Worm (Caenorhabditis elegans) whole organism, L1 larva: ENCODE results near the gene ztf-7.

ENCODE experiments used
- C04F5.9 ChIP-seq: sonication (generic microtip); optimal IDR thresholded peaks from 2 replicates; lab custom pipeline; 2016; ENCODE audit warnings: missing genetic modification characterization, missing compliant biosample characterization
- C16A3.4 ChIP-seq: fragments of 150-350 bp; optimal IDR thresholded peaks from 2 replicates; lab custom pipeline; 2014; ENCODE audit warnings: missing biosample characterization, missing genetic modification characterization
- F16B12.6 ChIP-seq: fragments of 150-350 bp; optimal IDR thresholded peaks from 2 replicates; lab custom pipeline; 2014; ENCODE audit warnings: missing biosample characterization, missing genetic modification characterization
- aha-1 ChIP-seq: fragments of 150-350 bp; optimal IDR thresholded peaks from 2 replicates; lab custom pipeline; 2014; ENCODE audit warnings: missing biosample characterization, missing genetic modification characterization
- ama-1 ChIP-seq: fragments of 150-350 bp; optimal IDR thresholded peaks from 2 replicates; lab custom pipeline; 2014
- ceh-63 ChIP-seq: fragments of 200-800 bp; sonication (Bioruptor generic); optimal IDR thresholded peaks from 2 replicates; lab custom pipeline; 2018; ENCODE audit warnings: mild to moderate bottlenecking, missing genetic modification characterization, missing compliant biosample characterization
- ceh-8 ChIP-seq: fragments of 200-800 bp; sonication (Bioruptor generic); optimal IDR thresholded peaks from 2 replicates; lab custom pipeline; 2018; ENCODE audit warnings: mild to moderate bottlenecking, missing genetic modification characterization, moderate library complexity, missing compliant biosample characterization
- ceh-82 ChIP-seq, 3 experiments: fragments of 150-350 bp in 1 of 3; sonication (generic microtip) in 2 of 3; optimal IDR thresholded peaks; 2 replicates each; lab custom pipeline; 2014 to 2017; ENCODE audit warnings: missing biosample characterization in 3 of 3, missing genetic modification characterization in 3 of 3
- ceh-90 ChIP-seq: sonication (generic microtip); optimal IDR thresholded peaks from 2 replicates; lab custom pipeline; 2016; ENCODE audit warnings: missing genetic modification characterization, missing compliant biosample characterization
- dpl-1 ChIP-seq, 3 experiments: fragments of 150-350 bp in 2 of 3; sonication (generic microtip) in 1 of 3; optimal IDR thresholded peaks; 2 replicates each; lab custom pipeline; 2014 to 2017; ENCODE audit warnings: missing biosample characterization in 3 of 3, missing genetic modification characterization in 3 of 3, missing genetic modification reagents in 3 of 3
- dsc-1 ChIP-seq: sonication (generic microtip); optimal IDR thresholded peaks from 2 replicates; lab custom pipeline; 2016; ENCODE audit warnings: mild to moderate bottlenecking, missing genetic modification characterization, missing compliant biosample characterization
- egl-13 ChIP-seq: sonication (generic microtip); optimal IDR thresholded peaks from 2 replicates; lab custom pipeline; 2016; ENCODE audit warnings: missing genotype, missing genetic modification reagents, missing genetic modification characterization, missing compliant biosample characterization
- egl-27 ChIP-seq, 2 experiments: fragments of 150-350 bp in 1 of 2; sonication (generic microtip); optimal IDR thresholded peaks; 3 replicates each; lab custom pipeline; 2017 to 2018; ENCODE audit warnings: missing biosample characterization in 2 of 2, missing genetic modification characterization in 2 of 2, missing genetic modification reagents in 2 of 2
- elt-2 ChIP-seq: sonication (generic microtip); optimal IDR thresholded peaks from 2 replicates; lab custom pipeline; 2016; ENCODE audit warnings: missing genetic modification characterization, mild to moderate bottlenecking, inconsistent platforms, missing compliant biosample characterization, missing genetic modification reagents
- elt-3 ChIP-seq, 6 experiments: fragments of 150-350 bp in 1 of 6; sonication (generic microtip); optimal IDR thresholded peaks; 2 replicates each; lab custom pipeline; 2017 to 2018; ENCODE audit warnings: missing biosample characterization in 6 of 6, missing genetic modification characterization in 6 of 6, inconsistent platforms in 1 of 6
- fkh-10 ChIP-seq: sonication (generic microtip); optimal IDR thresholded peaks from 2 replicates; lab custom pipeline; 2017; ENCODE audit warnings: missing biosample characterization, missing genetic modification reagents, missing genetic modification characterization
- fkh-8 ChIP-seq: sonication (generic microtip); optimal IDR thresholded peaks from 2 replicates; lab custom pipeline; 2016; ENCODE audit warnings: mild to moderate bottlenecking, missing genetic modification characterization, missing compliant biosample characterization
- hlh-17 ChIP-seq: fragments of 200-800 bp; sonication (Bioruptor generic); optimal IDR thresholded peaks from 2 replicates; lab custom pipeline; 2018; ENCODE audit warnings: missing genetic modification characterization, mild to moderate bottlenecking, missing compliant biosample characterization, moderate library complexity, borderline replicate concordance
- hlh-4 ChIP-seq: sonication (generic microtip); optimal IDR thresholded peaks from 2 replicates; lab custom pipeline; 2016; ENCODE audit warnings: mild to moderate bottlenecking, missing genetic modification characterization, missing compliant biosample characterization
- hpl-2 ChIP-seq: fragments of 150-350 bp; optimal IDR thresholded peaks from 2 replicates; lab custom pipeline; 2014; ENCODE audit warnings: missing biosample characterization, missing genetic modification reagents, missing genetic modification characterization
- irx-1 ChIP-seq: sonication (generic microtip); optimal IDR thresholded peaks from 2 replicates; lab custom pipeline; 2016; ENCODE audit warnings: missing genetic modification characterization, missing compliant biosample characterization
- jun-1 ChIP-seq: fragments of 150-350 bp; optimal IDR thresholded peaks from 2 replicates; lab custom pipeline; 2014; ENCODE audit warnings: missing biosample characterization, missing genetic modification reagents, missing genetic modification characterization
- lin-13 ChIP-seq: fragments of 150-350 bp; optimal IDR thresholded peaks from 2 replicates; lab custom pipeline; 2014; ENCODE audit warnings: missing biosample characterization, missing genetic modification reagents, missing genetic modification characterization
- lin-35 ChIP-seq, 2 experiments: fragments of 150-350 bp; optimal IDR thresholded peaks; 2 replicates each; lab custom pipeline; 2014; ENCODE audit warnings: missing biosample characterization in 2 of 2, missing genetic modification characterization in 2 of 2, missing genetic modification reagents in 2 of 2
- lin-39 ChIP-seq: fragments of 150-350 bp; optimal IDR thresholded peaks from 2 replicates; lab custom pipeline; 2014; ENCODE audit warnings: missing biosample characterization, missing genetic modification reagents, missing genetic modification characterization
- lsy-2 ChIP-seq, 2 experiments: fragments of 150-350 bp; optimal IDR thresholded peaks; 2 replicates each; lab custom pipeline; 2014; ENCODE audit warnings: missing biosample characterization in 2 of 2, missing genetic modification characterization in 2 of 2
- mdl-1 ChIP-seq, 2 experiments: fragments of 150-350 bp; optimal IDR thresholded peaks; 2 replicates each; lab custom pipeline; 2014 to 2017; ENCODE audit warnings: missing biosample characterization in 2 of 2, missing genetic modification characterization in 2 of 2, inconsistent platforms in 1 of 2
- mef-2 ChIP-seq: fragments of 150-350 bp; optimal IDR thresholded peaks from 2 replicates; lab custom pipeline; 2014; ENCODE audit warnings: missing biosample characterization, missing genetic modification characterization
- nhr-11 ChIP-seq: fragments of 150-350 bp; optimal IDR thresholded peaks from 2 replicates; lab custom pipeline; 2014; ENCODE audit warnings: missing biosample characterization, missing genetic modification characterization
- nhr-19 ChIP-seq: fragments of 200-800 bp; sonication (Bioruptor generic); conservative IDR thresholded peaks from 2 replicates; pipeline ENCODE4 v1.3.6; 2022; ENCODE audit warnings: missing genetic modification characterization, missing compliant biosample characterization
- nhr-20 ChIP-seq: sonication (generic microtip); optimal IDR thresholded peaks from 2 replicates; lab custom pipeline; 2016; ENCODE audit warnings: mild to moderate bottlenecking, missing genetic modification characterization, missing compliant biosample characterization
- nhr-237 ChIP-seq: fragments of 150-350 bp; optimal IDR thresholded peaks from 2 replicates; lab custom pipeline; 2014; ENCODE audit warnings: missing biosample characterization, missing genetic modification characterization
- nhr-28 ChIP-seq: fragments of 150-350 bp; optimal IDR thresholded peaks from 2 replicates; lab custom pipeline; 2014; ENCODE audit warnings: missing biosample characterization, missing genetic modification characterization
- nhr-77 ChIP-seq: fragments of 150-350 bp; optimal IDR thresholded peaks from 2 replicates; lab custom pipeline; 2014; ENCODE audit warnings: missing biosample characterization, missing genetic modification characterization
- pag-3 ChIP-seq: sonication (generic microtip); optimal IDR thresholded peaks from 2 replicates; lab custom pipeline; 2017; ENCODE audit warnings: missing genetic modification characterization, mild to moderate bottlenecking, missing compliant biosample characterization, antibody characterized with exemption, borderline replicate concordance; ENCODE audit not compliant: insufficient read depth
- pax-3 ChIP-seq: fragments of 200-800 bp; sonication (Bioruptor generic); optimal IDR thresholded peaks from 2 replicates; lab custom pipeline; 2018; ENCODE audit warnings: mild to moderate bottlenecking, missing genetic modification characterization, moderate library complexity, missing compliant biosample characterization
- pqm-1 ChIP-seq: sonication (generic microtip); optimal IDR thresholded peaks from 3 replicates; lab custom pipeline; 2017; ENCODE audit warnings: missing biosample characterization, missing genetic modification characterization
- rnt-1 ChIP-seq: sonication (generic microtip); optimal IDR thresholded peaks from 2 replicates; lab custom pipeline; 2016; ENCODE audit warnings: mild to moderate bottlenecking, missing genetic modification characterization, moderate library complexity, missing compliant biosample characterization
- skn-1 ChIP-seq: fragments of 150-350 bp; optimal IDR thresholded peaks from 2 replicates; lab custom pipeline; 2014; ENCODE audit warnings: missing biosample characterization, missing genetic modification characterization
- snpc-4 ChIP-seq: fragments of 150-350 bp; optimal IDR thresholded peaks from 2 replicates; lab custom pipeline; 2014; ENCODE audit warnings: missing biosample characterization, missing genetic modification characterization
- snu-23 ChIP-seq: sonication (generic microtip); optimal IDR thresholded peaks from 2 replicates; lab custom pipeline; 2016; ENCODE audit warnings: missing genetic modification characterization, missing compliant biosample characterization
- sox-4 ChIP-seq: sonication (generic microtip); optimal IDR thresholded peaks from 2 replicates; lab custom pipeline; 2016; ENCODE audit warnings: missing genetic modification characterization, missing compliant biosample characterization
- sptf-1 ChIP-seq: fragments of 150-350 bp; optimal IDR thresholded peaks from 2 replicates; lab custom pipeline; 2014; ENCODE audit warnings: missing biosample characterization, missing genetic modification characterization
- sup-37 ChIP-seq: fragments of 200-800 bp; sonication (Bioruptor generic); optimal IDR thresholded peaks from 2 replicates; lab custom pipeline; 2018; ENCODE audit warnings: mild to moderate bottlenecking, missing genetic modification characterization, missing compliant biosample characterization
- swsn-7 ChIP-seq: sonication (generic microtip); optimal IDR thresholded peaks from 2 replicates; lab custom pipeline; 2016; ENCODE audit warnings: missing genetic modification characterization, missing compliant biosample characterization
- tbx-2 ChIP-seq: sonication (generic microtip); optimal IDR thresholded peaks from 2 replicates; lab custom pipeline; 2016; ENCODE audit warnings: missing genetic modification characterization, missing compliant biosample characterization
- tlp-1 ChIP-seq: fragments of 150-350 bp; optimal IDR thresholded peaks from 2 replicates; lab custom pipeline; 2014; ENCODE audit warnings: missing biosample characterization, missing genetic modification characterization
- unc-62 ChIP-seq: fragments of 150-350 bp; optimal IDR thresholded peaks from 2 replicates; lab custom pipeline; 2014; ENCODE audit warnings: missing biosample characterization, missing genetic modification reagents, missing genetic modification characterization
- vab-15 ChIP-seq: sonication (generic microtip); optimal IDR thresholded peaks from 2 replicates; lab custom pipeline; 2017; ENCODE audit warnings: missing genotype, mild to moderate bottlenecking, missing genetic modification characterization, missing compliant biosample characterization
- xbp-1 ChIP-seq: sonication (generic microtip); optimal IDR thresholded peaks from 2 replicates; lab custom pipeline; 2016; ENCODE audit warnings: missing genetic modification characterization, missing compliant biosample characterization
- zip-4 ChIP-seq: fragments of 200-800 bp; sonication (Bioruptor generic); optimal IDR thresholded peaks from 2 replicates; lab custom pipeline; 2018; ENCODE audit warnings: mild to moderate bottlenecking, missing genetic modification characterization, moderate library complexity, missing compliant biosample characterization
- ztf-4 ChIP-seq: fragments of 150-350 bp; optimal IDR thresholded peaks from 2 replicates; lab custom pipeline; 2014; ENCODE audit warnings: missing biosample characterization, missing genetic modification characterization

Gene ztf-7

DNA sequence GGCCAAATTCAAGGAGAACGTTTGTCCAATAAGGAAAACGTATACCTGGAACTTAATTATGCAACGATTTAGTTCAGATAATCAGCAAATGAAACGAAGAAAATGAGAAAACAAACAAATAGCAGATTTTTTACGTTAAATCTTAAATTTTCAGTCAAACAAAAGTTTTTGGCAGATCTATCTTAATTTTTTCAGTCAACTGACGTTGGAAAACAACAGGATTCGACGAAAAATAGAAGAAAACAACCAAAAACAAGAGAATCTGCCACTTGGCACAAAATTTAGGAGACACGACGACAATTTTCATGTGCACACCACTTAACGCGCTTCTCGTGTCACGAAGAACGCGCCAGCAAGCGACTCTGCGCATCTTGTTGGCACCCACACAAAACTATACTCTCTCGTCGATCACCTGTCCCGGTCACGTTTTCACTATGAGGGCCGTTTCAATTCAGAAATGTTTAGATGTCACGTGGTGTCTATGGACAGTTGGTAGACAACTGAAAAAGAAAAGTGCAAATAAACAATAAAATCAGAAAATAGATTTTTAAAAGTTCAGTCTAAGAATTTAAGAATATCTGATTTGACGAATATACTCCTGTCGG lies at the start of gene ztf-7:
ztf-7 (minus strand) TSS at position 51 of the 605 bp plus-strand sequence.
- TF ChIP-seq ceh-90 (no peak), hlh-4 (tag; lab: Kevin White, UChicago) (no peak), lin-13 (GFP tag; lab: Kevin White, UChicago) (peak; percentile 97), nhr-19 (GFP tag; lab: Robert Waterston, UW) (peak; percentile 99), snu-23 (GFP tag; lab: Kevin White, UChicago) (peak; percentile 99), mef-2 (tag; lab: Kevin White, UChicago) (peak; percentile 90), tlp-1 (tag; lab: Kevin White, UChicago) (no peak), nhr-28 (tag; lab: Kevin White, UChicago) (no peak), rnt-1 (peak; percentile 97), skn-1 (tag; lab: Kevin White, UChicago) (peak; percentile 90), tbx-2 (tag; lab: Kevin White, UChicago) (peak; percentile 99), fkh-8 (tag; lab: Kevin White, UChicago) (peak; percentile 99), nhr-77 (tag; lab: Kevin White, UChicago) (peak; percentile 81), zip-4 (peak; percentile 82), xbp-1 (tag; lab: Kevin White, UChicago) (peak; percentile 98), elt-3 (tag; optimal IDR thresholded peaks at IDR 0.05; lab: Kevin White, UChicago) (peak in 3 of 6 experiments; percentile 41 to 97 (median 85)), ceh-63 (GFP tag; lab: Kevin White, UChicago) (no peak), C16A3.4 (peak; percentile 97), lin-39 (peak; percentile 96), irx-1 (tag; lab: Kevin White, UChicago) (peak; percentile 97), mdl-1 (tag; optimal IDR thresholded peaks at IDR 0.05; lab: Kevin White, UChicago) (peak; percentile 59 to 100), C04F5.9 (tag; lab: Kevin White, UChicago) (peak; percentile 85), hlh-17 (GFP tag; lab: Kevin White, UChicago) (no peak), jun-1 (tag; lab: Kevin White, UChicago) (peak; percentile 93), swsn-7 (tag; lab: Kevin White, UChicago) (peak; percentile 98), pag-3 (tag; lab: Kevin White, UChicago) (peak; percentile 55), lin-35 (GFP tag; optimal IDR thresholded peaks at IDR 0.05; lab: Kevin White, UChicago) (peak; percentile 90 to 94), egl-13 (tag; lab: Kevin White, UChicago) (peak; percentile 95), fkh-10 (peak; percentile 71), dpl-1 (GFP tag; optimal IDR thresholded peaks at IDR 0.05; lab: Kevin White, UChicago) (peak; percentile 85 to 89 (median 87)), dsc-1 (peak; percentile 95), ztf-4 (tag; lab: Kevin White, UChicago) (peak; percentile 95), lsy-2 (tag; optimal IDR thresholded peaks at IDR 0.05; lab: Kevin White, UChicago) (peak; percentile 95 to 96), nhr-20 (tag; lab: Kevin White, UChicago) (peak; percentile 100), nhr-11 (tag; lab: Kevin White, UChicago) (peak; percentile 93), aha-1 (peak; percentile 83), nhr-237 (tag; lab: Kevin White, UChicago) (peak; percentile 74), pqm-1 (tag; lab: Kevin White, UChicago) (no peak), hpl-2 (GFP tag; lab: Kevin White, UChicago) (peak; percentile 86), sptf-1 (tag; lab: Kevin White, UChicago) (no peak), egl-27 (tag; optimal IDR thresholded peaks at IDR 0.05; lab: Kevin White, UChicago) (no peak), pax-3 (peak; percentile 96), elt-2 (tag; lab: Kevin White, UChicago) (peak; percentile 95), sup-37 (GFP tag; lab: Kevin White, UChicago) (peak; percentile 98), vab-15 (tag; lab: Kevin White, UChicago) (peak; percentile 77), ceh-8 (GFP tag; lab: Kevin White, UChicago) (peak; percentile 93), ama-1 (lab: Kevin White, UChicago) (peak; percentile 72), ceh-82 (tag; optimal IDR thresholded peaks at IDR 0.05; lab: Kevin White, UChicago) (peak; percentile 85 to 94 (median 85)), sox-4 (tag; lab: Kevin White, UChicago) (peak; percentile 86), unc-62 (GFP tag; lab: Kevin White, UChicago) (no peak), snpc-4 (tag; lab: Kevin White, UChicago) (peak; percentile 95), F16B12.6 (peak; percentile 69)
